Worm (Caenorhabditis elegans): ENCODE measurements around the gene T23G5.2.

Gene T23G5.2

DNA sequence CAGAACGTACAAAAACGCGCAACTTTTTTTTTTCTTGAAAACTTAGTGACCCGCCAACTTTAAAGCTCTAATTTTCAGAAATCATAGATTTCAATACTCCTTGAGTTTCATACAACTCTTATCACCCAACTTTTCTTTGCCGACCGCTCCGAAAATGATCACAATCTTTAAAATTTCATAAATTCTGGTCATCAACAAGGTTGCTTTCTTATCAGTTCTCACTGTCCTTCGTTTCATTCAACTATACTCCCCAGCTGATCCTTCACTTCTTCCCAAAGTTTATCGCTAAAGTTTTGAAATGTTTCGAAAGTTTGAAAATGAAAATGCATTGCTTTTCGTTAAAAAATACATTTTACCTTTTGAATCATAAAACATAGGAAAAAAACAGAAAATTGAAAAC, 19.7 kb upstream of the T23G5.2 start:
- no peak for TF ChIP-seq ceh-6 (GFP tag; optimal IDR thresholded peaks at IDR 0.05)
- no peak for TF ChIP-seq elt-4 (tag; optimal IDR thresholded peaks at IDR 0.05)
- no peak for TF ChIP-seq K09A11.1 (tag; optimal IDR thresholded peaks at IDR 0.05; ENCODE audit: insufficient read depth)
- no peak for TF ChIP-seq C08G9.2 (tag; optimal IDR thresholded peaks at IDR 0.05)
- no peak for TF ChIP-seq ahr-1 (tag; optimal IDR thresholded peaks at IDR 0.05)
- TF ChIP-seq odd-2 (tag; optimal IDR thresholded peaks at IDR 0.05), result no peak
- no peak for TF ChIP-seq pqm-1 (tag; optimal IDR thresholded peaks at IDR 0.05)
- TF ChIP-seq ceh-30 (tag; optimal IDR thresholded peaks at IDR 0.05), result no peak
- no peak for TF ChIP-seq fax-1 (tag; optimal IDR thresholded peaks at IDR 0.05)
- no peak for TF ChIP-seq che-1 (tag; optimal IDR thresholded peaks at IDR 0.05)
- no peak for TF ChIP-seq lim-6 (tag; optimal IDR thresholded peaks at IDR 0.05)
- TF ChIP-seq lin-11 (tag; optimal IDR thresholded peaks at IDR 0.05), result no peak
- TF ChIP-seq nfya-1 (tag; optimal IDR thresholded peaks at IDR 0.05), result no peak
- no peak for TF ChIP-seq Y22D7AL.16 (tag; optimal IDR thresholded peaks at IDR 0.05)
- no peak for TF ChIP-seq nhr-232 (tag; optimal IDR thresholded peaks at IDR 0.05)
- no peak for TF ChIP-seq ceh-2 (tag; optimal IDR thresholded peaks at IDR 0.05)
- no peak for TF ChIP-seq ref-2 (tag; optimal IDR thresholded peaks at IDR 0.05)
- TF ChIP-seq tbx-2 (tag; optimal IDR thresholded peaks at IDR 0.05), result no peak

DNA sequence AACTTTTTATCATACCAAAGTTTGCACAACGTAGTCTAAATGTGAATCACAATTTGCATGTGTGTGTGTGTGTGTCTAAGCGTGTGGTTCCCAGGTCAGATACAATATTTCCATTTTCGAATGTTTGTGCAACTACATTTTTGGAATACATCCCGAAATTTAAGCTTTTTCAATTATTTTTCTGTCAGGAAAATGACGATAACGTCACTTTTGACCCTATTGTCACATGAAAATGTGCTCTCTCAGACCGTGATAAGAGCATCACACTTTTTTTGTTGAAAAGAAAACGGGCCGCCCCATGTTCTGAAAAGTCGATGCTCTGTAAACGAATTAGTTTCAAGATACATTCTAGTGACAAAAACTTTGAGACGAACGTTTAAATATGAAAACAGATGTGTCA, 18.9 kb upstream of the T23G5.2 start:
- TF ChIP-seq pha-2 (tag; optimal IDR thresholded peaks at IDR 0.05) (no peak), pros-1 (tag; optimal IDR thresholded peaks at IDR 0.05) (no peak), C38D4.7 (GFP tag; optimal IDR thresholded peaks at IDR 0.05) (no peak), ceh-6 (GFP tag; optimal IDR thresholded peaks at IDR 0.05) (no peak), ztf-16 (tag; optimal IDR thresholded peaks at IDR 0.05) (no peak), ceh-14 (tag; optimal IDR thresholded peaks at IDR 0.05) (no peak), ceh-2 (tag; optimal IDR thresholded peaks at IDR 0.05) (no peak), F13H6.1 (tag; optimal IDR thresholded peaks at IDR 0.05) (no peak), pat-9 (tag; optimal IDR thresholded peaks at IDR 0.05) (no peak), tbx-7 (tag; optimal IDR thresholded peaks at IDR 0.05) (no peak), pha-4 (tag; optimal IDR thresholded peaks at IDR 0.05) (no peak)

DNA sequence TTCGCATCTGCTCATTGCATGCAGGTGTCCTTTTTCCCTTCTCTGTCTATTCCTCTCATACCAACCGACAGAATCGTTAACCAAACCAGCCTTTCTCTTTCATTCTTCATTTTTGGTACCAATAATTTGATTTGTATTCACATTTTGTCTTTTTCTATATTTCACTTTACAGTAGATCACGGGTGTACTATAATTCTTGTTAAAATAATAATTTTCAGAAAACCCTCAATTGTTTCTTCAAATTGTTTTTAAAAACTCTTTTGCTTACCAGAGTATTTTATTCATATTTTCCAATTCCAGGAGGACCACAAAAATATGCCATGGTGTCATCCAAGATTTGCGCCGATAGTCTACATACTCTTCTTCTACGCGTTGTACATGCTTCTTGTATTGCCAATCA, 14.6 kb upstream of the T23G5.2 start, which contains the start of gene T02C1.2:
Gene T02C1.2 (plus strand): TSS at position 301 of the 400 bp plus-strand sequence.
- TF ChIP-seq odd-2 (tag; optimal IDR thresholded peaks at IDR 0.05) (no peak), lin-11 (tag; optimal IDR thresholded peaks at IDR 0.05) (no peak), unc-86 (tag; optimal IDR thresholded peaks at IDR 0.05) (no peak)

DNA sequence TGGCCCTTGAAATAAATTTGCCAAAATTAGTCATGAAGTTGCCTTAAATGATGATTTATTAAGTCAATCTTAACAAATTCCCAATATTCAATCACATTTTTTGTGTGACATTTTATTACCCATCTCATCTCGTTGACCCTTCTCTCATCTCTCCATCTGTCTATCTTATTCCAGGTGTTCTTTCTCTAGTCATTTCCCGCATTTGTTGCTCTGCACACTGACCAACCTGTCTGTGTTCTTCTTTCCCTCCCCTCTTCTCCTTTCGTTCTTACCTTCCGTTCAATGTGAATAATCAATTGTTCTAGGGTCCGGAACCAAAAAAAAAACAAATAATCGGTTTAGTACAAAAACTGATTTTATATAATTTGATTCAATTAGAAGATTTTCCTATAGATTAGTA, 11.1 kb upstream of the T23G5.2 start, which contains the start of gene T02C1.1:
Gene T02C1.1 (plus strand): TSS at position 305 of the 400 bp plus-strand sequence.
- TF ChIP-seq syd-9 (tag; optimal IDR thresholded peaks at IDR 0.05) (no peak), ceh-48 (tag; optimal IDR thresholded peaks at IDR 0.05) (no peak), sdc-2 (tag; optimal IDR thresholded peaks at IDR 0.05) (no peak), lin-11 (tag; optimal IDR thresholded peaks at IDR 0.05) (no peak), ceh-6 (GFP tag; optimal IDR thresholded peaks at IDR 0.05) (no peak)

DNA sequence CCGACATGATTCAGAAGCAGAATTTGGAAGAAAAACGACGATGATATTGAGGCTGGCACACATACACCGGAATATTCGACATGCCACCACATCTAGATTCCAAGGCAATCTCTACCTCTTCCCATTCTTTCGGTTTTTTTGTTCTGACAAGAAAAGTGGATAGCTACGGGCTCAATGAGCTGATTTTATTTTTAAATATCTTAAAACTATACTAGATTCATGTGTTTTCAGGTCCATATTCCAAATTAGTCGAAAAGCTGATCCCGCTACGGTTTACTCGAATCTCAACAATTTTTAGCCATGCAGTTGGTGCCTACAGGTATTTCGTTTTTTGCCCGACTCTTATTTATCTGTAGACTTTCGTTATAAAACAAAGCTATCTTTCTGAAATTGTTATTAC, 6.5 kb upstream of the T23G5.2 start, which contains the start of gene dat-1:
Gene dat-1 (plus strand): TSS at position 301 of the 400 bp plus-strand sequence.
- TF ChIP-seq rnt-1 (tag; optimal IDR thresholded peaks at IDR 0.05) (no peak), ref-2 (tag; optimal IDR thresholded peaks at IDR 0.05) (no peak), hlh-6 (tag; optimal IDR thresholded peaks at IDR 0.05) (no peak), ceh-30 (tag; optimal IDR thresholded peaks at IDR 0.05) (no peak), dmd-4 (tag; optimal IDR thresholded peaks at IDR 0.05; ENCODE audit: borderline replicate concordance) (no peak), tbx-7 (tag; optimal IDR thresholded peaks at IDR 0.05) (no peak), pros-1 (tag; optimal IDR thresholded peaks at IDR 0.05) (no peak), ceh-6 (GFP tag; optimal IDR thresholded peaks at IDR 0.05) (no peak), fkh-6 (tag; optimal IDR thresholded peaks at IDR 0.05) (no peak), ceh-19 (GFP tag; optimal IDR thresholded peaks at IDR 0.05) (no peak), pha-4 (tag; optimal IDR thresholded peaks at IDR 0.05) (no peak), ceh-48 (tag; optimal IDR thresholded peaks at IDR 0.05) (no peak), nhr-11 (tag; optimal IDR thresholded peaks at IDR 0.05) (no peak)

Data from whole organism, late embryonic.